Worm (Caenorhabditis elegans): Measurements from ENCODE around the gene srsx-16.

ce11 chrIV:5645514-5646052 lies 26.0 kb upstream of the srsx-16 start, which contains the start of the genes srd-8 and B0547.2:
- TF ChIP-seq ama-1 (optimal IDR thresholded peaks at IDR 0.05) (no peak), tbx-37 (GFP tag; conservative IDR thresholded peaks at IDR 0.05) (no peak)
